Worm (Caenorhabditis elegans): ENCODE data around the gene B0303.4.

The B0303.4 gene

DNA sequence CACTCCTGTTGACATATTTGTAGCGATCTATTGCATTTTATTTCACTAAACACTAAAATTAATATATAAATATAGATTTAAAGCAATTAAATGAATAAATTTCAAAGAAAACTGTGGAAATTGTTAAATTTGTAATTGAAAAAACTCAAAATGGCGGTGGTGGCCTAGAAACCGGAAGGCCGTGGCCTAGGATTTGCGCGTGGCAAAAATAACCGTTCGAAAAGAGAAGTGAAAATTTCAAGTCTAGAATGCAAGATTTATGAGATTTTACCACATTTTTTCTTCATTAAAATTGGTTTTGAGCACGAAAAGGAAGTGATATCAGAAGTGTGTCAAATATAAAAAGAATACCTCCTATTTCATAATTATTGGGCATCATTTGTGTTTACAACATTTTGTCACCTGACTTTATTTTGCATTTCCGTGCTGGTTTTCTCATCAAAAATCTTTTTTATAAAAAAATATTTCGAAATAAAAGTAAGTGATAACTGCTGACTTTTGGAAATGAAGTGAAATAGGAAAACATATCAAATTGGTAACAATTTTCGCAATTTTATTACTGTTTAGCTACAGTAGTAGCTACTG is 5.9 kb upstream of the B0303.4 start, which contains the start of gene fli-1 (continued):
- TF ChIP-seq Y79H2A.3 (GFP tag; conservative IDR thresholded peaks at IDR 0.05) (0 out of 2 replicates have a peak, but pooled peaks have one; percentile 36), pha-4 (tag; optimal IDR thresholded peaks at IDR 0.05) (no peak), snpc-3.4 (tag; optimal IDR thresholded peaks at IDR 0.05) (peak; percentile 68), dox-1 (GFP tag; IDR thresholded peaks at IDR 0.05) (peak; percentile 79), efl-1 (GFP tag; optimal IDR thresholded peaks at IDR 0.05) (peak; percentile 85), egl-18 (GFP tag; IDR thresholded peaks at IDR 0.05) (no peak), cebp-1 (GFP tag; IDR thresholded peaks at IDR 0.05) (peak; percentile 72; the same call in 1 of the 2 replicates), cebp-1 (tag; optimal IDR thresholded peaks at IDR 0.05) (peak; percentile 90), tlf-1 (GFP tag; optimal IDR thresholded peaks at IDR 0.05) (peak; percentile 16), atf-7 (tag; optimal IDR thresholded peaks at IDR 0.05) (no peak), aptf-2 (GFP tag; conservative IDR thresholded peaks at IDR 0.05) (no peak), repo-1 (tag; optimal IDR thresholded peaks at IDR 0.05) (no peak), sea-2 (GFP tag; IDR thresholded peaks at IDR 0.05) (no peak), ccch-3 (GFP tag; optimal IDR thresholded peaks at IDR 0.05) (no peak), dpff-1 (tag; optimal IDR thresholded peaks at IDR 0.05) (no peak), ceh-100 (GFP tag; IDR thresholded peaks at IDR 0.05) (no peak; the same call in 1 of the 2 replicates), F57C9.4 (tag; optimal IDR thresholded peaks at IDR 0.05) (no peak), snpc-1.3 (tag; optimal IDR thresholded peaks at IDR 0.05; ENCODE audit: insufficient read depth) (peak; percentile 16), hmg-20 (GFP tag; IDR thresholded peaks at IDR 0.05) (no peak), athp-1 (tag; optimal IDR thresholded peaks at IDR 0.05) (peak; percentile 45), madf-10 (tag; optimal IDR thresholded peaks at IDR 0.05) (no peak), T26A5.8 (tag; optimal IDR thresholded peaks at IDR 0.05) (no peak), madf-8 (GFP tag; conservative IDR thresholded peaks at IDR 0.05) (peak; percentile 97), mxl-1 (tag; optimal IDR thresholded peaks at IDR 0.05) (no peak), madf-6 (GFP tag; IDR thresholded peaks at IDR 0.05) (peak; percentile 99), ztf-3 (GFP tag; optimal IDR thresholded peaks at IDR 0.05) (no peak), F49E8.2 (tag; optimal IDR thresholded peaks at IDR 0.05; ENCODE audit: insufficient read depth) (no peak), bed-2 (GFP tag; IDR thresholded peaks at IDR 0.05) (peak; percentile 73; the same call in 1 of the 2 replicates), him-1 (tag; optimal IDR thresholded peaks at IDR 0.05) (no peak), ZK185.1 (tag; optimal IDR thresholded peaks at IDR 0.05; ENCODE audit: poor library complexity, severe bottlenecking) (peak; percentile 70), hrde-1 (tag; optimal IDR thresholded peaks at IDR 0.05; ENCODE audit: borderline replicate concordance) (no peak), ets-4 (GFP tag; optimal IDR thresholded peaks at IDR 0.05) (no peak), B0336.3 (GFP tag; IDR thresholded peaks at IDR 0.05) (no peak), F57A8.1 (GFP tag; optimal IDR thresholded peaks at IDR 0.05) (no peak), akir-1 (GFP tag; optimal IDR thresholded peaks at IDR 0.05) (no peak), ztf-6 (GFP tag; IDR thresholded peaks at IDR 0.05) (no peak), let-526 (GFP tag; IDR thresholded peaks at IDR 0.05) (no peak), mcd-1 (GFP tag; IDR thresholded peaks at IDR 0.05) (peak; percentile 47), die-1 (tag; optimal IDR thresholded peaks at IDR 0.05) (no peak), attf-5 (GFP tag; optimal IDR thresholded peaks at IDR 0.05) (no peak), snpc-4 (GFP tag; optimal IDR thresholded peaks at IDR 0.05) (no peak), snpc-4 (tag; optimal IDR thresholded peaks at IDR 0.05) (peak in 1 of 4 experiments; percentile 21), dpl-1 (GFP tag; optimal IDR thresholded peaks at IDR 0.05) (peak; percentile 72), lsy-27 (tag; optimal IDR thresholded peaks at IDR 0.05; ENCODE audit: borderline replicate concordance, insufficient read depth) (no peak), Y95B8A.8 (GFP tag; IDR thresholded peaks at IDR 0.05) (0 out of 2 replicates have a peak, but pooled peaks have one; percentile 29)
